Fruit fly (Drosophila melanogaster) whole organism, embryonic: Measurements from ENCODE around the gene Gale.

Experiments
- CG11696 ChIP-seq: fragments of 200-800 bp; sonication (Bioruptor generic); IDR thresholded peaks from 2 replicates; pipeline ENCODE4 v1.3.6; 2022; ENCODE audit warnings: missing biosample characterization, missing genetic modification characterization
- CG15073 ChIP-seq: fragments of 200-800 bp; sonication (Bioruptor generic); optimal IDR thresholded peaks from 2 replicates; lab custom pipeline; 2016; ENCODE audit warnings: missing biosample characterization, missing genetic modification characterization
- CG17385 ChIP-seq: fragments of 200-800 bp; sonication (Bioruptor generic); optimal IDR thresholded peaks from 3 replicates; lab custom pipeline; 2018; ENCODE audit warnings: missing biosample characterization, mild to moderate bottlenecking, missing genetic modification characterization
- CG17912 ChIP-seq: fragments of 200-800 bp; sonication (Bioruptor generic); optimal IDR thresholded peaks from 2 replicates; lab custom pipeline; 2018; ENCODE audit warnings: missing biosample characterization, mild to moderate bottlenecking, missing genetic modification characterization
- CG1832 ChIP-seq: fragments of 200-800 bp; sonication (Bioruptor generic); optimal IDR thresholded peaks from 2 replicates; lab custom pipeline; 2017; ENCODE audit warnings: missing biosample characterization, mild to moderate bottlenecking, missing genetic modification characterization, inconsistent platforms
- CG2202 ChIP-seq: fragments of 200-800 bp; sonication (Bioruptor generic); optimal IDR thresholded peaks from 2 replicates; lab custom pipeline; 2018; ENCODE audit warnings: missing biosample characterization, mild to moderate bottlenecking, missing genetic modification characterization
- CG31224 ChIP-seq: fragments of 200-800 bp; sonication (Bioruptor generic); IDR thresholded peaks from 2 replicates; pipeline ENCODE4 v1.3.6; 2022; ENCODE audit warnings: missing biosample characterization, missing genetic modification characterization
- CG3163 ChIP-seq: fragments of 200-800 bp; sonication (Bioruptor generic); optimal IDR thresholded peaks from 3 replicates; lab custom pipeline; 2016; ENCODE audit warnings: missing biosample characterization, missing genetic modification characterization
- CG3407 ChIP-seq: fragments of 200-800 bp; sonication (Bioruptor generic); optimal IDR thresholded peaks from 2 replicates; lab custom pipeline; 2018; ENCODE audit warnings: missing biosample characterization, mild to moderate bottlenecking, missing genetic modification characterization
- CG7372 ChIP-seq: fragments of 200-800 bp; sonication (Bioruptor generic); IDR thresholded peaks from 2 replicates; pipeline ENCODE4 v1.3.6; 2022; ENCODE audit warnings: missing biosample characterization, missing genetic modification characterization
- CG7963 ChIP-seq: fragments of 200-800 bp; sonication (Bioruptor generic); IDR thresholded peaks from 3 replicates; pipeline ENCODE4 v1.3.6; 2022; ENCODE audit warnings: missing biosample characterization, missing genetic modification characterization; ENCODE audit not compliant: partially characterized antibody
- CG8944 ChIP-seq: fragments of 200-800 bp; sonication (Bioruptor generic); optimal IDR thresholded peaks from 3 replicates; lab custom pipeline; 2016; ENCODE audit warnings: missing biosample characterization, missing genetic modification characterization
- CrebB ChIP-seq: fragments of 200-800 bp; sonication (Bioruptor generic); optimal IDR thresholded peaks from 3 replicates; lab custom pipeline; 2018; ENCODE audit warnings: missing biosample characterization, mild to moderate bottlenecking, missing genetic modification characterization
- Dek ChIP-seq: fragments of 200-800 bp; sonication (Bioruptor generic); optimal IDR thresholded peaks from 3 replicates; lab custom pipeline; 2019; ENCODE audit warnings: missing biosample characterization, mild to moderate bottlenecking, missing genetic modification characterization, moderate library complexity
- Drgx ChIP-seq: fragments of 200-800 bp; sonication (Bioruptor generic); IDR thresholded peaks from 2 replicates; pipeline ENCODE4 v1.3.6; 2022; ENCODE audit warnings: missing biosample characterization, missing genetic modification characterization
- E2f2 ChIP-seq: fragments of 200-800 bp; sonication (Bioruptor generic); IDR thresholded peaks from 2 replicates; pipeline ENCODE4 v1.3.6; 2022; ENCODE audit warnings: missing biosample characterization, missing genetic modification characterization
- ERR ChIP-seq: fragments of 200-800 bp; sonication (Bioruptor generic); optimal IDR thresholded peaks from 2 replicates; lab custom pipeline; 2016; ENCODE audit warnings: missing biosample characterization, missing genetic modification characterization
- Ets65A ChIP-seq: fragments of 200-800 bp; sonication (Bioruptor generic); peaks from one replicate; lab custom pipeline; 2016; ENCODE audit warnings: missing biosample characterization, missing genetic modification characterization
- HmgZ ChIP-seq: fragments of 200-800 bp; sonication (Bioruptor generic); optimal IDR thresholded peaks from 2 replicates; lab custom pipeline; 2018; ENCODE audit warnings: missing biosample characterization, mild to moderate bottlenecking, missing genetic modification characterization
- Hr78 ChIP-seq, 2 experiments: fragments of 200-800 bp in 1 of 2; fragments of >200 bp in 1 of 2; sonication (Bioruptor generic) in 1 of 2; optimal IDR thresholded peaks; 2 replicates each; lab custom pipeline; 2017 to 2019; ENCODE audit warnings: missing biosample characterization in 2 of 2, missing genetic modification characterization in 2 of 2, mild to moderate bottlenecking in 1 of 2, moderate library complexity in 1 of 2
- Hsf ChIP-seq: fragments of 200-800 bp; sonication (Bioruptor generic); optimal IDR thresholded peaks from 3 replicates; lab custom pipeline; 2016; ENCODE audit warnings: missing biosample characterization, missing genetic modification characterization
- Med ChIP-seq: fragments of 200-800 bp; sonication (Bioruptor generic); peaks from one replicate; lab custom pipeline; 2016; ENCODE audit warnings: missing biosample characterization, missing genetic modification characterization, mild to moderate bottlenecking, inconsistent platforms, moderate library complexity
- Mes4 ChIP-seq: fragments of 200-800 bp; sonication (Bioruptor generic); optimal IDR thresholded peaks from 2 replicates; lab custom pipeline; 2016; ENCODE audit warnings: missing biosample characterization, missing genetic modification characterization
- Pdp1 ChIP-seq, 2 experiments: fragments of 200-800 bp; sonication (Bioruptor generic); optimal IDR thresholded peaks; 3 replicates each; lab custom pipeline; 2016; ENCODE audit warnings: missing biosample characterization in 2 of 2, missing genetic modification characterization in 2 of 2, mild to moderate bottlenecking in 1 of 2, moderate library complexity in 1 of 2
- Scr ChIP-seq: fragments of 200-800 bp; sonication (Bioruptor generic); IDR thresholded peaks from 2 replicates; pipeline ENCODE4 v1.3.6; 2022; ENCODE audit warnings: missing biosample characterization, missing genetic modification characterization; ENCODE audit not compliant: partially characterized antibody
- Sry-δ ChIP-seq: fragments of 200-800 bp; sonication (Bioruptor generic); optimal IDR thresholded peaks from 2 replicates; lab custom pipeline; 2016; ENCODE audit warnings: missing biosample characterization, missing genetic modification characterization
- Trl ChIP-seq, 3 experiments: fragments of >200 bp in 2 of 3; fragments of 200-800 bp in 1 of 3; sonication (Bioruptor generic) in 1 of 3; optimal IDR thresholded peaks; 2 replicates in 1 of 3; 3 replicates in 2 of 3; lab custom pipeline; 2016 to 2017; ENCODE audit warnings: missing biosample characterization in 1 of 3, missing genetic modification characterization in 1 of 3
- Xrp1 ChIP-seq: fragments of 200-800 bp; sonication (Bioruptor generic); IDR thresholded peaks from 2 replicates; pipeline ENCODE4 v1.3.6; 2022; ENCODE audit warnings: missing biosample characterization, missing genetic modification characterization
- aop ChIP-seq: fragments of 200-800 bp; sonication (Bioruptor generic); IDR thresholded peaks from 2 replicates; pipeline ENCODE4 v1.3.6; 2022; ENCODE audit warnings: missing biosample characterization, missing genetic modification characterization
- bcd ChIP-seq: fragments of 200-800 bp; sonication (Bioruptor generic); optimal IDR thresholded peaks from 2 replicates; lab custom pipeline; 2017; ENCODE audit warnings: missing biosample characterization, mild to moderate bottlenecking, missing genetic modification characterization
- cg ChIP-seq: fragments of 200-800 bp; sonication (Bioruptor generic); optimal IDR thresholded peaks from 3 replicates; lab custom pipeline; 2019; ENCODE audit warnings: missing biosample characterization, mild to moderate bottlenecking, missing genetic modification characterization, moderate library complexity
- ewg ChIP-seq: fragments of 200-800 bp; sonication (Bioruptor generic); optimal IDR thresholded peaks from 3 replicates; lab custom pipeline; 2017; ENCODE audit warnings: mild to moderate bottlenecking, missing biosample characterization, missing genetic modification reagents, missing genetic modification characterization
- fd96Cb ChIP-seq: fragments of 200-800 bp; sonication (Bioruptor generic); optimal IDR thresholded peaks from 2 replicates; lab custom pipeline; 2018; ENCODE audit warnings: missing biosample characterization, mild to moderate bottlenecking, missing genetic modification characterization, moderate library complexity
- gcm ChIP-seq: fragments of 200-800 bp; sonication (Bioruptor generic); optimal IDR thresholded peaks from 2 replicates; lab custom pipeline; 2019; ENCODE audit warnings: missing biosample characterization, mild to moderate bottlenecking, missing genetic modification characterization, moderate library complexity
- gfzf ChIP-seq: fragments of 200-800 bp; sonication (Bioruptor generic); optimal IDR thresholded peaks from 2 replicates; lab custom pipeline; 2016; ENCODE audit warnings: missing biosample characterization, mild to moderate bottlenecking, missing genetic modification characterization, moderate library complexity
- gro ChIP-seq: fragments of 200-800 bp; sonication (Bioruptor generic); optimal IDR thresholded peaks from 2 replicates; lab custom pipeline; 2016; ENCODE audit warnings: missing biosample characterization, missing genetic modification characterization
- ham ChIP-seq: fragments of 200-800 bp; sonication (Bioruptor generic); IDR thresholded peaks from 2 replicates; pipeline ENCODE4 v1.3.6; 2022; ENCODE audit warnings: missing biosample characterization, missing genetic modification characterization
- kni ChIP-seq: fragments of 200-800 bp; sonication (Bioruptor generic); optimal IDR thresholded peaks from 3 replicates; lab custom pipeline; 2017; ENCODE audit warnings: mild to moderate bottlenecking, missing biosample characterization, missing genetic modification reagents, missing genetic modification characterization
- mam ChIP-seq: fragments of 200-800 bp; sonication (Bioruptor generic); optimal IDR thresholded peaks from 3 replicates; lab custom pipeline; 2016; ENCODE audit warnings: missing biosample characterization, missing genetic modification characterization
- nau ChIP-seq: fragments of 200-800 bp; sonication (Bioruptor generic); optimal IDR thresholded peaks from 3 replicates; lab custom pipeline; 2017; ENCODE audit warnings: missing biosample characterization, mild to moderate bottlenecking, missing genetic modification characterization, missing genetic modification reagents
- nom ChIP-seq: fragments of 200-800 bp; sonication (Bioruptor generic); optimal IDR thresholded peaks from 2 replicates; lab custom pipeline; 2017; ENCODE audit warnings: missing biosample characterization, missing genetic modification characterization, mild to moderate bottlenecking, moderate library complexity, missing genetic modification reagents
- otp ChIP-seq: fragments of 200-800 bp; sonication (Bioruptor generic); IDR thresholded peaks from 3 replicates; pipeline ENCODE4, ENCODE4 v1.3.6; 2022; ENCODE audit warnings: missing biosample characterization, missing genetic modification characterization
- p53 ChIP-seq: fragments of 200-800 bp; sonication (Bioruptor generic); optimal IDR thresholded peaks from 2 replicates; lab custom pipeline; 2016; ENCODE audit warnings: missing biosample characterization, missing genetic modification characterization
- pb ChIP-seq: fragments of 200-800 bp; sonication (Bioruptor generic); optimal IDR thresholded peaks from 3 replicates; lab custom pipeline; 2016; ENCODE audit warnings: missing biosample characterization, missing genetic modification characterization
- run ChIP-seq: fragments of 200-800 bp; sonication (Bioruptor generic); optimal IDR thresholded peaks from 3 replicates; lab custom pipeline; 2018; ENCODE audit warnings: missing biosample characterization, mild to moderate bottlenecking, missing genetic modification characterization
- sens ChIP-seq: fragments of 200-800 bp; sonication (Bioruptor generic); peaks from one replicate; lab custom pipeline; 2016; ENCODE audit warnings: missing biosample characterization, missing genetic modification characterization
- sens-2 ChIP-seq: fragments of 200-800 bp; sonication (Bioruptor generic); IDR thresholded peaks from 2 replicates; pipeline ENCODE4 v1.3.6; 2022; ENCODE audit warnings: missing biosample characterization, missing genetic modification characterization
- sim ChIP-seq: fragments of 200-800 bp; sonication (Bioruptor generic); IDR thresholded peaks from 2 replicates; pipeline ENCODE4 v1.3.6; 2022; ENCODE audit warnings: missing biosample characterization, missing genetic modification characterization
- sqz ChIP-seq: fragments of 200-800 bp; sonication (Bioruptor generic); optimal IDR thresholded peaks from 3 replicates; lab custom pipeline; 2018; ENCODE audit warnings: missing biosample characterization, mild to moderate bottlenecking, missing genetic modification characterization
- zen ChIP-seq: fragments of 200-800 bp; sonication (Bioruptor generic); optimal IDR thresholded peaks from 3 replicates; lab custom pipeline; 2018; ENCODE audit warnings: missing biosample characterization, mild to moderate bottlenecking, missing genetic modification characterization, moderate library complexity

The Gale gene

dm6 chr3L:682420-682882, 34.1 kb downstream of the Gale start, which contains the start of gene CG3386:
Gene CG3386, minus strand, starts transcription at chr3L:682470.
- no peak for TF ChIP-seq CG31224
- no peak for TF ChIP-seq CG15073
- peak; percentile 34 for TF ChIP-seq zen (tag; lab: Kevin White, UChicago)
- peak; percentile 65 to 75 for TF ChIP-seq Trl (optimal IDR thresholded peaks at IDR 0.05; lab: Kevin White, UChicago)
- TF ChIP-seq Trl (GFP tag; optimal IDR thresholded peaks at IDR 0.05; lab: Kevin White, UChicago), result no peak
- 0 out of 2 replicates have a peak, but pooled peaks have one; percentile 5 for TF ChIP-seq E2f2
- peak in 1 of 2 experiments; percentile 58 for TF ChIP-seq Pdp1 (GFP tag; optimal IDR thresholded peaks at IDR 0.05; lab: Kevin White, UChicago)
- TF ChIP-seq aop (GFP tag; lab: Robert Waterston, UW), result peak; percentile 14; the same call in 1 of the 2 replicates
- no peak for TF ChIP-seq CG1832
- TF ChIP-seq Scr (GFP tag; lab: Robert Waterston, UW), result no peak
- no peak for TF ChIP-seq sim (GFP tag; lab: Robert Waterston, UW)
- no peak for TF ChIP-seq CG8944 (GFP tag; lab: Kevin White, UChicago)
- no peak for TF ChIP-seq otp (GFP tag; lab: Robert Waterston, UW)
- TF ChIP-seq CG17385 (GFP tag; lab: Kevin White, UChicago), result peak; percentile 36
- TF ChIP-seq fd96Cb, result no peak
- 0 out of 2 replicates have a peak, but pooled peaks have one; percentile 19 for TF ChIP-seq Drgx (GFP tag; lab: Robert Waterston, UW)
- no peak for TF ChIP-seq ham (GFP tag; lab: Robert Waterston, UW)
- no peak for TF ChIP-seq CrebB
- TF ChIP-seq pb, result no peak
- TF ChIP-seq kni, result no peak
- peak; percentile 95 for TF ChIP-seq CG3163 (GFP tag; lab: Kevin White, UChicago)
- TF ChIP-seq Ets65A (GFP tag; lab: Kevin White, UChicago), result peak; percentile 62
- peak in 1 of 2 experiments; percentile 99 for TF ChIP-seq Hr78 (GFP tag; optimal IDR thresholded peaks at IDR 0.05; lab: Kevin White, UChicago)
- no peak for TF ChIP-seq Mes4
- TF ChIP-seq sens, result peak; percentile 46
- peak; percentile 9 for TF ChIP-seq nom (GFP tag; lab: Kevin White, UChicago)
- no peak for TF ChIP-seq Sry-δ (GFP tag; lab: Kevin White, UChicago)
- no peak for TF ChIP-seq p53 (GFP tag; lab: Kevin White, UChicago)
- peak; percentile 46 for TF ChIP-seq Med (GFP tag; lab: Kevin White, UChicago)
- peak; percentile 51 for TF ChIP-seq gfzf (GFP tag; lab: Kevin White, UChicago)
- TF ChIP-seq gcm, result no peak
- TF ChIP-seq ewg (GFP tag; lab: Kevin White, UChicago), result peak; percentile 75
- TF ChIP-seq CG3407 (GFP tag; lab: Kevin White, UChicago), result no peak
- TF ChIP-seq Dek, result no peak
- no peak for TF ChIP-seq nau (GFP tag; lab: Kevin White, UChicago)
- no peak for TF ChIP-seq HmgZ (tag; lab: Kevin White, UChicago)
- TF ChIP-seq cg (GFP tag; lab: Kevin White, UChicago), result peak; percentile 67
- TF ChIP-seq bcd (GFP tag; lab: Kevin White, UChicago), result no peak
- TF ChIP-seq CG7372, result no peak
- TF ChIP-seq Hsf (GFP tag; lab: Kevin White, UChicago), result no peak
- no peak for TF ChIP-seq run (tag; lab: Kevin White, UChicago)
- TF ChIP-seq ERR (GFP tag; lab: Kevin White, UChicago), result peak; percentile 18
- TF ChIP-seq sqz (GFP tag; lab: Kevin White, UChicago), result peak; percentile 38
- peak; percentile 15 for TF ChIP-seq mam (GFP tag; lab: Kevin White, UChicago)
- TF ChIP-seq sens-2, result no peak
- peak; percentile 7 for TF ChIP-seq gro (GFP tag; lab: Kevin White, UChicago)
- no peak for TF ChIP-seq CG7963
- peak; percentile 91 for TF ChIP-seq CG11696 (GFP tag; lab: Robert Waterston, UW)
- 0 out of 2 replicates have a peak, but pooled peaks have one; percentile 11 for TF ChIP-seq Xrp1 (GFP tag; lab: Robert Waterston, UW)
- TF ChIP-seq CG17912 (GFP tag; lab: Kevin White, UChicago), result no peak
- TF ChIP-seq CG2202 (tag; lab: Kevin White, UChicago), result no peak
